Fruit fly (Drosophila melanogaster) whole organism, embryonic: ENCODE data around the gene alpha-PheRS.

ENCODE experiments used
- Atf-2 ChIP-seq: fragments of 200-800 bp; sonication (Bioruptor generic); optimal IDR thresholded peaks from 2 replicates; lab custom pipeline; 2016; ENCODE audit warnings: missing biosample characterization, missing genetic modification characterization
- Bdp1 ChIP-seq: fragments of 200-800 bp; sonication (Bioruptor generic); optimal IDR thresholded peaks from 3 replicates; lab custom pipeline; 2016; ENCODE audit warnings: missing biosample characterization, missing genetic modification characterization
- Bgb ChIP-seq: fragments of 200-800 bp; sonication (Bioruptor generic); IDR thresholded peaks from 2 replicates; pipeline ENCODE4 v1.3.6; 2022; ENCODE audit warnings: missing biosample characterization, missing genetic modification characterization; ENCODE audit not compliant: partially characterized antibody
- CG10431 ChIP-seq: fragments of 200-800 bp; sonication (Bioruptor generic); optimal IDR thresholded peaks from 3 replicates; lab custom pipeline; 2018; ENCODE audit warnings: missing biosample characterization, mild to moderate bottlenecking, missing genetic modification characterization
- CG11247 ChIP-seq: fragments of 200-800 bp; sonication (Bioruptor generic); IDR thresholded peaks from 2 replicates; pipeline ENCODE4 v1.3.6; 2022; ENCODE audit warnings: missing biosample characterization, missing genetic modification characterization
- CG11456 ChIP-seq: fragments of 200-800 bp; sonication (Bioruptor generic); IDR thresholded peaks from 3 replicates; pipeline ENCODE4 v1.3.6; 2022; ENCODE audit warnings: missing biosample characterization, missing genetic modification characterization
- CG11560 ChIP-seq: fragments of 200-800 bp; sonication (Bioruptor generic); IDR thresholded peaks from 3 replicates; pipeline ENCODE4 v1.3.6; 2022; ENCODE audit warnings: missing biosample characterization, missing genetic modification characterization
- CG13296 ChIP-seq: fragments of 200-800 bp; sonication (Bioruptor generic); optimal IDR thresholded peaks from 3 replicates; lab custom pipeline; 2018; ENCODE audit warnings: missing biosample characterization, mild to moderate bottlenecking, missing genetic modification characterization
- CG15269 ChIP-seq: fragments of 200-800 bp; sonication (Bioruptor generic); optimal IDR thresholded peaks from 2 replicates; lab custom pipeline; 2018; ENCODE audit warnings: missing biosample characterization, mild to moderate bottlenecking, missing genetic modification characterization, moderate library complexity
- CG1529 ChIP-seq: fragments of 200-800 bp; sonication (Bioruptor generic); optimal IDR thresholded peaks from 3 replicates; lab custom pipeline; 2018; ENCODE audit warnings: missing biosample characterization, missing genetic modification characterization
- CG15479 ChIP-seq: fragments of 200-800 bp; sonication (Bioruptor generic); optimal IDR thresholded peaks from 3 replicates; lab custom pipeline; 2019; ENCODE audit warnings: missing biosample characterization, mild to moderate bottlenecking, missing genetic modification characterization, moderate library complexity
- CG16863 ChIP-seq: fragments of 200-800 bp; sonication (Bioruptor generic); optimal IDR thresholded peaks from 3 replicates; lab custom pipeline; 2016; ENCODE audit warnings: missing biosample characterization, missing genetic modification characterization
- CG2678 ChIP-seq: fragments of 200-800 bp; sonication (Bioruptor generic); optimal IDR thresholded peaks from 3 replicates; lab custom pipeline; 2019; ENCODE audit warnings: missing biosample characterization, mild to moderate bottlenecking, missing genetic modification characterization, moderate library complexity
- CG30431 ChIP-seq: fragments of 200-800 bp; sonication (Bioruptor generic); optimal IDR thresholded peaks from 2 replicates; lab custom pipeline; 2017; ENCODE audit warnings: missing biosample characterization, missing genetic modification characterization
- CG3163 ChIP-seq: fragments of 200-800 bp; sonication (Bioruptor generic); optimal IDR thresholded peaks from 3 replicates; lab custom pipeline; 2016; ENCODE audit warnings: missing biosample characterization, missing genetic modification characterization
- CG3281 ChIP-seq: fragments of 200-800 bp; sonication (Bioruptor generic); optimal IDR thresholded peaks from 3 replicates; lab custom pipeline; 2017; ENCODE audit warnings: missing biosample characterization, mild to moderate bottlenecking, missing genetic modification characterization
- CG4404 ChIP-seq: fragments of 200-800 bp; sonication (Bioruptor generic); IDR thresholded peaks from 2 replicates; pipeline ENCODE4 v1.3.6; 2022; ENCODE audit warnings: missing biosample characterization, missing genetic modification characterization
- CG4707 ChIP-seq: fragments of 200-800 bp; sonication (Bioruptor generic); optimal IDR thresholded peaks from 2 replicates; lab custom pipeline; 2018; ENCODE audit warnings: missing biosample characterization, mild to moderate bottlenecking, missing genetic modification characterization, moderate library complexity
- CG8478 ChIP-seq: fragments of >200 bp; optimal IDR thresholded peaks from 2 replicates; lab custom pipeline; 2018
- CG9817 ChIP-seq: fragments of 200-800 bp; sonication (Bioruptor generic); optimal IDR thresholded peaks from 2 replicates; lab custom pipeline; 2018; ENCODE audit warnings: missing biosample characterization, mild to moderate bottlenecking, missing genetic modification characterization, moderate library complexity
- D ChIP-seq, 2 experiments: fragments of 200-800 bp in 1 of 2; fragments of >200 bp in 1 of 2; sonication (Bioruptor generic) in 1 of 2; optimal IDR thresholded peaks; 2 replicates in 1 of 2; 3 replicates in 1 of 2; lab custom pipeline; 2017; ENCODE audit warnings: mild to moderate bottlenecking in 1 of 2, missing biosample characterization in 1 of 2, missing genetic modification characterization in 1 of 2, missing genetic modification reagents in 1 of 2
- Elba2 ChIP-seq: fragments of 200-800 bp; sonication (Bioruptor generic); optimal IDR thresholded peaks from 3 replicates; lab custom pipeline; 2016; ENCODE audit warnings: missing biosample characterization, missing genetic modification characterization
- H15 ChIP-seq: fragments of 200-800 bp; sonication (Bioruptor generic); IDR thresholded peaks from 3 replicates; pipeline ENCODE4 v1.3.6; 2022; ENCODE audit warnings: missing biosample characterization, missing genetic modification characterization
- HLHmδ ChIP-seq: fragments of 200-800 bp; sonication (Bioruptor generic); optimal IDR thresholded peaks from 2 replicates; lab custom pipeline; 2018; ENCODE audit warnings: missing biosample characterization, mild to moderate bottlenecking, missing genetic modification characterization, moderate library complexity
- Mad ChIP-seq: fragments of 200-800 bp; sonication (Bioruptor generic); optimal IDR thresholded peaks from 2 replicates; lab custom pipeline; 2016; ENCODE audit warnings: missing biosample characterization, missing genetic modification characterization
- Mrtf ChIP-seq: fragments of 200-800 bp; sonication (Bioruptor generic); IDR thresholded peaks from 3 replicates; pipeline ENCODE4 v1.3.6; 2022; ENCODE audit warnings: missing biosample characterization, missing genetic modification characterization
- Sox102F ChIP-seq: fragments of 200-800 bp; sonication (Bioruptor generic); optimal IDR thresholded peaks from 2 replicates; lab custom pipeline; 2018; ENCODE audit warnings: missing biosample characterization, mild to moderate bottlenecking, missing genetic modification characterization, moderate library complexity
- Sry-δ ChIP-seq: fragments of 200-800 bp; sonication (Bioruptor generic); optimal IDR thresholded peaks from 2 replicates; lab custom pipeline; 2016; ENCODE audit warnings: missing biosample characterization, missing genetic modification characterization
- caup ChIP-seq: fragments of 200-800 bp; sonication (Bioruptor generic); optimal IDR thresholded peaks from 3 replicates; lab custom pipeline; 2017; ENCODE audit warnings: missing biosample characterization, mild to moderate bottlenecking, missing genetic modification characterization, moderate library complexity; ENCODE audit not compliant: severe bottlenecking
- chinmo ChIP-seq: fragments of 200-800 bp; sonication (Bioruptor generic); IDR thresholded peaks from 4 replicates; pipeline ENCODE4 v1.3.6; 2022; ENCODE audit warnings: missing biosample characterization, missing genetic modification characterization; ENCODE audit not compliant: partially characterized antibody
- croc ChIP-seq: fragments of 200-800 bp; sonication (Bioruptor generic); conservative IDR thresholded peaks from 3 replicates; pipeline ENCODE4 v1.3.6; 2022; ENCODE audit warnings: missing biosample characterization, missing genetic modification characterization
- crp ChIP-seq, 2 experiments: fragments of 200-800 bp; sonication (Bioruptor generic); optimal IDR thresholded peaks; 2 replicates in 1 of 2; 3 replicates in 1 of 2; lab custom pipeline; 2017; ENCODE audit warnings: missing biosample characterization in 2 of 2, missing genetic modification characterization in 2 of 2, mild to moderate bottlenecking in 1 of 2, moderate library complexity in 1 of 2
- dati ChIP-seq: fragments of 200-800 bp; sonication (Bioruptor generic); IDR thresholded peaks from 2 replicates; pipeline ENCODE4 v1.3.6; 2022; ENCODE audit warnings: missing biosample characterization, missing genetic modification characterization
- fd96Cb ChIP-seq: fragments of 200-800 bp; sonication (Bioruptor generic); optimal IDR thresholded peaks from 2 replicates; lab custom pipeline; 2018; ENCODE audit warnings: missing biosample characterization, mild to moderate bottlenecking, missing genetic modification characterization, moderate library complexity
- ham ChIP-seq: fragments of 200-800 bp; sonication (Bioruptor generic); IDR thresholded peaks from 2 replicates; pipeline ENCODE4 v1.3.6; 2022; ENCODE audit warnings: missing biosample characterization, missing genetic modification characterization
- hb ChIP-seq: fragments of 200-800 bp; sonication (Bioruptor generic); IDR thresholded peaks from 3 replicates; pipeline ENCODE4 v1.3.6; 2022; ENCODE audit warnings: missing biosample characterization, missing genetic modification characterization; ENCODE audit not compliant: partially characterized antibody
- hkb ChIP-seq, 2 experiments: fragments of 200-800 bp in 1 of 2; fragments of >200 bp in 1 of 2; sonication (Bioruptor generic) in 1 of 2; IDR thresholded peaks in 1 of 2; optimal IDR thresholded peaks in 1 of 2; 2 replicates each; pipeline versions ENCODE4 v1.3.6 to Lab custom; 2017 to 2022; ENCODE audit warnings: missing biosample characterization in 1 of 2, missing genetic modification characterization in 1 of 2
- lbe ChIP-seq: fragments of 200-800 bp; sonication (Bioruptor generic); optimal IDR thresholded peaks from 2 replicates; lab custom pipeline; 2016; ENCODE audit warnings: missing biosample characterization, mild to moderate bottlenecking, missing genetic modification characterization
- odd ChIP-seq: fragments of 200-800 bp; sonication (Bioruptor generic); optimal IDR thresholded peaks from 2 replicates; lab custom pipeline; 2017; ENCODE audit warnings: missing biosample characterization, mild to moderate bottlenecking, missing genetic modification characterization
- phol ChIP-seq: fragments of 200-800 bp; sonication (Bioruptor generic); optimal IDR thresholded peaks from 3 replicates; lab custom pipeline; 2018; ENCODE audit warnings: missing biosample characterization, mild to moderate bottlenecking, missing genetic modification characterization, moderate library complexity
- pzg ChIP-seq: fragments of 200-800 bp; sonication (Bioruptor generic); optimal IDR thresholded peaks from 3 replicates; lab custom pipeline; 2018; ENCODE audit warnings: missing biosample characterization, mild to moderate bottlenecking, missing genetic modification characterization, moderate library complexity
- ro ChIP-seq: fragments of 200-800 bp; sonication (Bioruptor generic); IDR thresholded peaks from 2 replicates; pipeline ENCODE4 v1.3.6; 2022; ENCODE audit warnings: missing biosample characterization, missing genetic modification characterization
- row ChIP-seq: fragments of 200-800 bp; sonication (Bioruptor generic); IDR thresholded peaks from 3 replicates; pipeline ENCODE4 v1.3.6; 2022; ENCODE audit warnings: missing biosample characterization, missing genetic modification characterization
- salm ChIP-seq: fragments of 200-800 bp; sonication (Bioruptor generic); optimal IDR thresholded peaks from 2 replicates; lab custom pipeline; 2018; ENCODE audit warnings: missing biosample characterization, mild to moderate bottlenecking, missing genetic modification characterization
- sug ChIP-seq: fragments of 200-800 bp; optimal IDR thresholded peaks from 2 replicates; lab custom pipeline; 2019; ENCODE audit warnings: missing biosample characterization, mild to moderate bottlenecking, missing genetic modification characterization, moderate library complexity
- tio ChIP-seq: fragments of 200-800 bp; sonication (Bioruptor generic); optimal IDR thresholded peaks from 2 replicates; lab custom pipeline; 2017; ENCODE audit warnings: missing biosample characterization, missing genetic modification characterization, inconsistent platforms
- unpg ChIP-seq: fragments of 200-800 bp; sonication (Bioruptor generic); optimal IDR thresholded peaks from 3 replicates; lab custom pipeline; 2018; ENCODE audit warnings: missing biosample characterization, mild to moderate bottlenecking, missing genetic modification characterization, moderate library complexity
- usp ChIP-seq: fragments of >200 bp; optimal IDR thresholded peaks from 2 replicates; lab custom pipeline; 2017; ENCODE audit warnings: missing biosample characterization, missing genetic modification characterization
- vnd ChIP-seq: fragments of 200-800 bp; sonication (Bioruptor generic); IDR thresholded peaks from 3 replicates; pipeline ENCODE4 v1.3.6; 2022; ENCODE audit warnings: missing biosample characterization, missing genetic modification characterization; ENCODE audit not compliant: partially characterized antibody

alpha-PheRS gene

DNA sequence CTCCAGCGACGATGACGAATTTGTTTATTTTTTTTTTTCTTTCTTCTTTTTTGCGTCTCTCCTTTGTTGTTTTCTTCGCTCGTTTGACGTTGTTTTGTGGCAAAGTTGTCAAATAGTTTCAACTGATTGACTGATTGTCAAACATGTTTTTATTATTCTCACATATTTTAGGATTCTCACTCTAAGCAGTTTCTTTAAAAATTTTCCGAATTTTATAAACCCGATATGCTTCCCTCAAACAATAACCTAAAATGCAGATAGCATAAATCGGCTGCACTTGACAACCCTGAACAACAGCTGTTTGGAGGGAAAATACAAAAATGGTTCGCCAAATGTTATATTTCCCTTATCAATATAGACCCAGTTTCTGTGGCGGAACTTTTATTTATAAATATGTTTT lies 1.9 kb downstream of the alpha-PheRS start, which contains the start of gene CG17982 (continued):
- TF ChIP-seq Elba2 (GFP tag; lab: Kevin White, UChicago), result peak; percentile 4
- no peak for TF ChIP-seq Bgb (GFP tag; lab: Robert Waterston, UW)
- TF ChIP-seq caup (GFP tag; lab: Kevin White, UChicago), result peak; percentile 82
- no peak for TF ChIP-seq chinmo (GFP tag; lab: Robert Waterston, UW)
- TF ChIP-seq salm, result peak; percentile 63
- TF ChIP-seq CG9817 (tag; lab: Kevin White, UChicago), result peak; percentile 89
- TF ChIP-seq CG30431 (GFP tag; lab: Kevin White, UChicago), result peak; percentile 12
- TF ChIP-seq phol (tag; lab: Kevin White, UChicago), result peak; percentile 86
- peak; percentile 89 for TF ChIP-seq CG15269
- TF ChIP-seq crp (GFP tag; optimal IDR thresholded peaks at IDR 0.05; lab: Kevin White, UChicago), result peak; percentile 47 to 89
- TF ChIP-seq Atf-2 (GFP tag; lab: Kevin White, UChicago), result peak; percentile 72
- TF ChIP-seq CG4404 (GFP tag; lab: Robert Waterston, UW), result peak; percentile 56; the same call in 1 of the 2 replicates
- no peak for TF ChIP-seq CG15479
- TF ChIP-seq fd96Cb (tag; lab: Kevin White, UChicago), result peak; percentile 81
- peak; percentile 55 for TF ChIP-seq CG4707 (GFP tag; lab: Kevin White, UChicago)
- peak; percentile 78 for TF ChIP-seq Mrtf (GFP tag; lab: Robert Waterston, UW)
- TF ChIP-seq pzg (GFP tag; lab: Kevin White, UChicago), result peak; percentile 47
- peak; percentile 82 for TF ChIP-seq CG3281
- no peak for TF ChIP-seq tio (GFP tag; lab: Kevin White, UChicago)
- TF ChIP-seq CG13296 (GFP tag; lab: Kevin White, UChicago), result peak; percentile 82
- TF ChIP-seq sug, result peak; percentile 87
- peak; percentile 53 for TF ChIP-seq croc (GFP tag; lab: Robert Waterston, UW)
- TF ChIP-seq H15 (GFP tag; lab: Robert Waterston, UW), result peak; percentile 64; the same call in 2 of the 3 replicates
- TF ChIP-seq HLHmδ, result no peak
- TF ChIP-seq unpg (GFP tag; lab: Kevin White, UChicago), result peak; percentile 92
- TF ChIP-seq CG3163 (GFP tag; lab: Kevin White, UChicago), result peak; percentile 64
- no peak for TF ChIP-seq hkb (optimal IDR thresholded peaks at IDR 0.05; lab: Kevin White, UChicago)
- TF ChIP-seq hkb (GFP tag; IDR thresholded peaks at IDR 0.05; lab: Robert Waterston, UW), result peak; percentile 88
- TF ChIP-seq dati (GFP tag; lab: Robert Waterston, UW), result peak; percentile 32; the same call in 1 of the 2 replicates
- TF ChIP-seq CG11247 (GFP tag; lab: Robert Waterston, UW), result peak; percentile 66
- peak; percentile 48 for TF ChIP-seq Sry-δ (GFP tag; lab: Kevin White, UChicago)
- peak; percentile 89 for TF ChIP-seq Sox102F (GFP tag; lab: Kevin White, UChicago)
- TF ChIP-seq CG8478 (lab: Kevin White, UChicago), result no peak
- peak; percentile 90 for TF ChIP-seq CG2678 (tag; lab: Kevin White, UChicago)
- TF ChIP-seq ham, result no peak
- peak; percentile 63 for TF ChIP-seq CG1529 (GFP tag; lab: Kevin White, UChicago)
- TF ChIP-seq lbe (GFP tag; lab: Kevin White, UChicago), result peak; percentile 88
- peak; percentile 37; the same call in 1 of the 3 replicates for TF ChIP-seq CG11560 (tag; lab: Robert Waterston, UW)
- TF ChIP-seq CG10431 (GFP tag; lab: Kevin White, UChicago), result peak; percentile 74
- peak; percentile 79 for TF ChIP-seq CG11456 (GFP tag; lab: Robert Waterston, UW)
- no peak for TF ChIP-seq hb (GFP tag; lab: Robert Waterston, UW)
- TF ChIP-seq usp, result no peak
- TF ChIP-seq Mad, result peak; percentile 81
- no peak for TF ChIP-seq ro (GFP tag; lab: Robert Waterston, UW)
- no peak for TF ChIP-seq vnd
- TF ChIP-seq CG16863 (GFP tag; lab: Kevin White, UChicago), result peak; percentile 80
- peak; percentile 73 for TF ChIP-seq odd
- TF ChIP-seq row, result peak; percentile 90
- no peak for TF ChIP-seq D (optimal IDR thresholded peaks at IDR 0.05; lab: Kevin White, UChicago)
- peak; percentile 67 for TF ChIP-seq D (GFP tag; optimal IDR thresholded peaks at IDR 0.05; lab: Kevin White, UChicago)
- peak; percentile 63 for TF ChIP-seq Bdp1 (GFP tag; lab: Kevin White, UChicago)
